Worm (Caenorhabditis elegans) whole organism, L4 larva: ENCODE results near the gene srh-2.

Experiments used
- ceh-82 ChIP-seq: sonication (generic microtip); optimal IDR thresholded peaks from 2 replicates; lab custom pipeline; 2017; ENCODE audit warnings: missing biosample characterization, missing genetic modification characterization
- dmd-6 ChIP-seq: fragments of 200-800 bp; sonication (Bioruptor generic); IDR thresholded peaks from 2 replicates; pipeline ENCODE4 v1.3.6; 2022; ENCODE audit warnings: missing genetic modification reagents, missing genetic modification characterization, missing compliant biosample characterization
- lin-13 ChIP-seq: fragments of 150-350 bp; optimal IDR thresholded peaks from 2 replicates; lab custom pipeline; 2014; ENCODE audit warnings: missing biosample characterization, missing genetic modification reagents, missing genetic modification characterization
- pha-4 ChIP-seq, 2 experiments: fragments of 150-350 bp in 1 of 2; fragments of 200-800 bp in 1 of 2; sonication (Bioruptor generic) in 1 of 2; IDR thresholded peaks in 1 of 2; optimal IDR thresholded peaks in 1 of 2; 2 replicates each; pipeline versions ENCODE4 v1.3.6 to Lab custom; 2014 to 2022; ENCODE audit warnings: missing genetic modification characterization in 2 of 2, missing genetic modification reagents in 2 of 2, missing biosample characterization in 1 of 2, missing compliant biosample characterization in 1 of 2
- tra-1 ChIP-seq: fragments of 200-800 bp; sonication (Bioruptor generic); IDR thresholded peaks from 2 replicates; pipeline ENCODE4 v1.3.6; 2022; ENCODE audit warnings: missing genetic modification reagents, missing genetic modification characterization, missing compliant biosample characterization

DNA sequence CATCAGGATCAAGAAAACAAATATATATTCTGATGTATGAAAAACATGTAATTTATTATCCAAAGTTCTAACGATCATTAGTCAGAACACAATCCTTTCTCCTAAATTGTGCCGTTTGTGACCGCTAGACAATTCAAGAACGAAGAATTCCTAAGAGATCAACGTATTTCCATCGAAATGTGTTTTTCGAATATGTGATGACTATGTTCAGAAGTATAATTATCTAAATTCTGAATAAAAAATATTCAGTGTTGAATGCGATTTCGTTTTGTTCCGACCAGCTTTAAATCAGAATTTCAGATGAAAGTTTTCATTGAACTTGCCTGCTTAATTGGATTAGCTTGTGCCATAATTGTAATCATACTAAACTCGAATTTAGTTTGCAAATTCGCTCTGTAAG lies 25.8 kb upstream of the srh-2 start, which contains the start of gene srbc-37:
- TF ChIP-seq lin-13 (GFP tag; lab: Kevin White, UChicago), result no peak
- no peak for TF ChIP-seq dmd-6 (GFP tag; lab: Robert Waterston, UW)
- no peak for TF ChIP-seq tra-1 (GFP tag; lab: Robert Waterston, UW)
- no peak for TF ChIP-seq pha-4 (GFP tag; IDR thresholded peaks at IDR 0.05; lab: Robert Waterston, UW)
- no peak for TF ChIP-seq pha-4 (tag; optimal IDR thresholded peaks at IDR 0.05; lab: Kevin White, UChicago)
- TF ChIP-seq ceh-82, result no peak
